Worm (Caenorhabditis elegans): ENCODE results near the gene C02F5.14.

- TF ChIP-seq gei-8 (GFP tag; optimal IDR thresholded peaks at IDR 0.05) (no peak), nhr-42 (GFP tag; IDR thresholded peaks at IDR 0.05) (no peak), mxl-2 (GFP tag; conservative IDR thresholded peaks at IDR 0.05) (no peak), nhr-237 (tag; optimal IDR thresholded peaks at IDR 0.05) (no peak), T20F7.1 (GFP tag; optimal IDR thresholded peaks at IDR 0.05) (no peak), zag-1 (tag; optimal IDR thresholded peaks at IDR 0.05) (no peak), nhr-6 (tag; optimal IDR thresholded peaks at IDR 0.05) (no peak), Y5F2A.4 (GFP tag; optimal IDR thresholded peaks at IDR 0.05) (no peak), snpc-1.2 (GFP tag; IDR thresholded peaks at IDR 0.05) (no peak), aly-2 (tag; optimal IDR thresholded peaks at IDR 0.05) (no peak), unc-62 (GFP tag; optimal IDR thresholded peaks at IDR 0.05 in 1 of 2) (no peak), unc-62 (tag; optimal IDR thresholded peaks at IDR 0.05) (no peak), attf-4 (tag; optimal IDR thresholded peaks at IDR 0.05) (no peak)
Observed at ce11 chrIII:8271676-8272225, 36.4 kb upstream of the C02F5.14 start, which contains the start of the genes mps-4 and F09G8.10.
